Worm (Caenorhabditis elegans) whole organism, L4/young adult: ENCODE measurements around the gene otub-3.

Source experiments
- W03F9.2 ChIP-seq: fragments of 150-350 bp; optimal IDR thresholded peaks from 2 replicates; lab custom pipeline; 2014; ENCODE audit warnings: missing biosample characterization, missing genetic modification characterization
- dao-5 ChIP-seq: sonication (generic microtip); optimal IDR thresholded peaks from 2 replicates; lab custom pipeline; 2016; ENCODE audit warnings: missing genotype, missing genetic modification characterization, moderate library complexity, missing compliant biosample characterization
- him-1 ChIP-seq: sonication (generic microtip); optimal IDR thresholded peaks from 2 replicates; lab custom pipeline; 2016; ENCODE audit warnings: missing genotype, missing genetic modification reagents, missing genetic modification characterization, missing compliant biosample characterization

otub-3 gene

DNA sequence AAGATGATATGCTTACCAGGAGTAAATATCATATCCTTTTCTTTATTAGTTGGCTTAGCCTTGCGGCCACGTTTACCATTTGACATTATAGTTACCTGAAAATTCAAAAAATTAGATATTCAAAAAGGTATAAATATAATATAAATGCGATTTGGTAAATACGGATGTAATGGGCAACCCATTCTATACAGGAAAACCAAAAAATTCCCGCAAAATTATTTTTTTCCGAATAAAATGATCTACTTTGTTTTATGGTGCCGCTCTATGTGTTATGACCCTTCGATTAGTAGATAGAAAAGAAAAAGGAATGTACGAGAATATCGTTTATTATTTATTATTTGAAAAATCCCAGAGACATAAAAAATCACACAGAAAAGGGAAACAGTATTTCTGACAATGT lies 26.8 kb downstream of the otub-3 start, which contains the start of gene elli-1:
elli-1 (minus strand) TSS at position 101 of the 400 bp plus-strand sequence.
- TF ChIP-seq W03F9.2 (no peak), dao-5 (tag; lab: Kevin White, UChicago) (no peak), him-1 (no peak)

DNA sequence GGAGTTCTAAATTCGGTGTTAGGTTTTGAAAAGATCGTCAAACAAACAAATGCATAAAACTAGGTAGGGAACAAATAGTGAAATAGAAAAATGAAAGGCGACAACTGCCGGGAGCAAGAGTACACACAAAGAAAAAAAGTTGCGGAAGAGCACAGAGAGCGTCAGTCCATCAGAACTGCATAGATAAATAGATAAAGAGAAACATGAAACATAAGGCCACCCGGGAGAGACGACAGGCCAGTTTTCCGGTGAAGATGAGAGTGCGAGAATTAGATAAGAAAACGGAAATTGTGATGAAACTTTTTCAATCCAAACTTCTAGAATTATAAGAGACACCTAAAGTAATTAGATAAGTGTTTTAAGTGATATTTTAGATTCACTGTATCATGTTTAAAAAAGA lies 29.8 kb downstream of the otub-3 start:
- no peak for TF ChIP-seq dao-5 (tag; lab: Kevin White, UChicago)
- TF ChIP-seq him-1: no peak
- TF ChIP-seq W03F9.2: no peak

DNA sequence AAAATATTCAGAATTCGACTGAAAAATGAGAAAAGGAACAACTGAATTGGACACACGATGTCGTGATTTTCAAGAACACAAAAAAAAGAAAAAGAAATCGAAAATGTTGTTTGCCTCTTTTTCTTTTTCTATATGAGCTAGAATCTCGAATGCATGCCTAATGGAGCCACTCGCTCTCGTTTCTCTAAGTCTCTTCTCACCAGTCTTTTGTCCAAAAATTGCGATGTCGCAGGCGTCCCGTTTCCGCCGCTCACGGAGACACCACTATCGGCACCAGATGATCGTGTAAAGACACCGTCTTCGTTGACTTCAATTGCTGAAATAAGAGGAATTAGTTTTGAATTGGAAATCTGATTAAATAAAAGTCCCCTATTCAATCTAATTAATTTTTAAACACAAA lies 30.6 kb downstream of the otub-3 start:
- TF ChIP-seq W03F9.2: no peak
- no peak for TF ChIP-seq dao-5 (tag; lab: Kevin White, UChicago)
- no peak for TF ChIP-seq him-1

DNA sequence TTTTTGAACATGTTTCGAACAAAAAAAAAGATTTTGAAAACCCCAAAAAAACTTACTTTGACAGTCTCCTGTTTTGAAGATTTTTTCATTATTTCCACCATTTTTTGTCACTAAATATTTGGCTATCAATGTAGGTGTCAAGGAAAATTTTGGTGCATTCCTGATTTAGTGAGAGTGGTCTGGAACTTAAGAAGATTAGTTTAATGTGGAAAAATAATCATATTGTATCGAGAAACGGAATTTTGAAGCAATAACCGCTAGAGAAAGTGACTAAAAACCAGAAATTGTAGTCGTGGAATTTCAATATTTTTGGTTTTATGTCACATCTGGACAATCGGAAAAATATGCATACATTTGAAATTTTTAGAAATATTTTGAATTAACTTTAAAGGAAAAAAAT lies 33.9 kb downstream of the otub-3 start, which contains the start of the genes F20C5.11 and klp-11:
F20C5.11 (minus strand) TSS at position 101 of the 400 bp plus-strand sequence.
klp-11 (minus strand) TSS at position 171 of the 400 bp plus-strand sequence.
- TF ChIP-seq W03F9.2 (no peak), him-1 (no peak), dao-5 (tag; lab: Kevin White, UChicago) (no peak)

DNA sequence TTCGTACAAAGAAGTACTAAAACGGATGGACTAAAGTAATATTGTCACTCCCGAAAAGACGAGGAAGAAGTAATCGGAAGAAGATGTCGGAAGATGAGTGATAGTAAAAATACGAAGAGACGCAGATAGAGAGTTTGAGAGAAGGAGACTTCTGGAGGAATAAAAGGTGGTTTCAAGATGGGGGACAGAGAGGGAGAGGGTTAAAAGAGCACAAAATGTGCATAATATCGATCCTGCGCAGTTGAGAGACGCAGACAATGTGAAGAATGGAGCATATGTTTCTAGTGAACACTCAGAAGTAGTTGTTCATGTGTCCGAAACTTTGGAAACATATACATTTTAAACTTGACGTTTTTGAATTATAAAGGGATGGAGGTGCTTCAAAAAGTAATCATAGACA lies 34.5 kb downstream of the otub-3 start:
- TF ChIP-seq W03F9.2: no peak
- TF ChIP-seq him-1: no peak
- no peak for TF ChIP-seq dao-5 (tag; lab: Kevin White, UChicago)

DNA sequence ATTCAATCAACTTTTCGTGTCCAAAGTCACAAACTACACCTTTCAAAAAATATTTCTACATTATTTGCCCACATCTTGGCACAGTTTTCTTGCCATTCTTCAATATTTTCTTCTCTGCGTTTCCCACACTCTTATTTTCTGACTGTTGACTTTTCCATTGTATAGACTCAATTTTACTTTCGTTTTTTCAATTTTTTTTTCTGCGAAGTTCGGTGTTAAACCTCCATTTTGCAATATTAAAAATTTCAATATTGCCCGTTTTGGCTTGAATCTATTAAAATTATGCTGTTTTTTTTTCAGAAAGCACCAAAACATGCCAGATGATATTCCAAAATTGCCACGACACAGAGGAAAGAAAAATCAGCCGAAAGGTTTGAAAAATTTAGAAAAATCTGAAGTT lies 36.6 kb downstream of the otub-3 start, which contains the start of gene cdc-50.B:
cdc-50.B (plus strand) TSS at position 301 of the 400 bp plus-strand sequence.
- no peak for TF ChIP-seq W03F9.2
- no peak for TF ChIP-seq dao-5 (tag; lab: Kevin White, UChicago)
- TF ChIP-seq him-1: no peak

DNA sequence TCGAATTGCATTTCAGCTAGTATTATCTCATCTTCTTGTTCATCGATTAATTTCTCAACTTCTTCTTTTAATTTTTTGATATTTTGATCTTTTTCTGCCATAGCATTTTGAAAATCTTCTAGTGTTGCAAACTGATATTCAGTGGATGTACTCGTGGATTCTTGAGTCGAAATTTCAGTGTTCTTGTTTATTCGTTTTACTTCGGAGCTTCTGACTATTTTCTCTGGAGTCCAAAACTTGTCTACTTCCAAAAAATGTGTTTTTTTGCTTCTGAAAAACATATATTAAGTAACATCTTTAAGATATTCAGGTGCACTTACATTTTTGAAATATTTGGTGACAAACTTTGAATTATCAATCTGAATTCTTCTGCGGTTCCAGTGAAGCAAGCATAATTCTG lies 41.6 kb downstream of the otub-3 start, which contains the start of gene F20C5.5:
F20C5.5 (minus strand) TSS at position 101 of the 400 bp plus-strand sequence.
- no peak for TF ChIP-seq W03F9.2
- TF ChIP-seq him-1: no peak
- TF ChIP-seq dao-5 (tag; lab: Kevin White, UChicago): no peak

DNA sequence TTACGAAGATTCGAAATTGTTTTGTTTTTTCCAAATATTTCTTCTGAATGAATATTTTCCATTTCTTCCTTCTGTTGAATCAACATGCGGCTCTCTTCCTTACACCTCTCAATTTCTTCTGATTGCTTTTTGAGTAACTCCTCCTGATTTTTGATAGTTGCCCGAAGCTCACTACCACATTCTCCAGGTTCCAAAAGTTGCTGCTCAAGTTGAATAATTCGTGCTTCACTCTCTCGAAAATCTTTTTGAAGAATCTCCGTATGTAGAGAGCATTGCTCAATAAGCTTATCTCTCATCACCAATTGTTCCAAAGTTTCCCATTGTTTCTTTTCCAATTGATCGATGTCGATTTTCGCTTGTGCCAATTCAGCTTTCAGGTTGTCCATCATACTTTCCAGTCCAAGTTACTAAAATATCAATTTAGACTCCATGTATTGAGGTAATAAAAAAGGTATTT lies 44.9 kb downstream of the otub-3 start, which contains the start of gene F20C5.6:
F20C5.6 (minus strand) TSS at position 407 of the 457 bp plus-strand sequence.
- no peak for TF ChIP-seq W03F9.2
- no peak for TF ChIP-seq dao-5 (tag; lab: Kevin White, UChicago)
- TF ChIP-seq him-1: no peak

DNA sequence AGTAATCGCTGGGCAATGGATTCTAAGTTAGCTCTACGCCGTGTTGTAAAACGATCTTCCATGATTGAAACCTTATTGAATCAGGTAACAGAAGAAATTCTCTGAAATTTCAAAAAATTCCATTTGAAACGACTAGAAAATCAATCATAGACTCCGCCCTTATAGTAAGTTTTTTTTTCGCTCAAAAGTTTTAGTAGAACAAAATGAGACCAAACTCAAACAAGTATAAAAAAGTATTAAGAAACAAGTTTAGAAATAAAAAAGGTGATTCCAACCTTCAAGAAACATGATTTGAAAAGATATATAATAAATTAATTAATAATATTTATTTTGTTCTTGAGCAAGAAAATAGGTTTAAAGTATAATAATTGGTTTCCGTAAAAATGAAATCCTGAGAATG lies 50.1 kb downstream of the otub-3 start, which contains the start of gene C33D9.6:
C33D9.6 (minus strand) TSS at position 101 of the 400 bp plus-strand sequence.
- TF ChIP-seq W03F9.2 (no peak), him-1 (no peak), dao-5 (tag; lab: Kevin White, UChicago) (no peak)
